Worm (Caenorhabditis elegans): ENCODE results near the gene ZK596.2.

The ZK596.2 gene

DNA sequence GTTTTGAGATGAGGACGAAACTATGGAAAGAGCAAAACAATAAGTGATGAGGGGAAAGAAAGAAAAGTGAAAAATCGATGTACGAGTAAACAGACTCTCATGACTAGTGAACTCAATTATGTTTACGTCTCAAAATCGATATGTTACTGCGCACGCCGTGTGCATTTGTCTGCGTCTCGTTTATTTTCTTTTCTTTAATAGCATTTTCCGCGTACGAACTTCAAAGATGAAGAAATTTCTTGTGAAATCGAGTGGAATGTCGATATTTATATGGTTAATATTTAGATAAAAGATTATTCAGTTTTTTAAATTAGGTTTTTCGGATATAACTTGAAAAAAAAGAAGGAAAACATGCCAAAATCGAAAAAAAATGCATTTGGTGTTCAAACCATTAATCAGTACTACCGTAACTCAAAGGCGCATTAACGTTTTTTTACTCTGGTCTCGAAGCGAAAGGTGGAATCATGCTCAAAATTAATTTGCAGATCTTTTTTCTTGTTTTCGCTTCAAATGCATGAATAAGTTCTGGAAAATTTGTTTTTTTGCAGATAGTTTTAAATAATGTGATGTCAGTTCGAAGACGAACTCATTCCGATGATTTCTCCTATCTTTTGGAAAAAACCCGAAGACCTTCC lies 27.9 kb upstream of the ZK596.2 start, which contains the start of gene fic-1 (continued):
- peak; percentile 52 for TF ChIP-seq dsc-1 (tag; optimal IDR thresholded peaks at IDR 0.05)
- peak; percentile 6 for TF ChIP-seq zip-4 (GFP tag; optimal IDR thresholded peaks at IDR 0.05)
- peak; percentile 60 to 75 (median 63) for TF ChIP-seq ceh-82 (tag; optimal IDR thresholded peaks at IDR 0.05)
- TF ChIP-seq nhr-76 (tag; optimal IDR thresholded peaks at IDR 0.05), result no peak
- peak; percentile 84 for TF ChIP-seq fkh-8 (tag; optimal IDR thresholded peaks at IDR 0.05)
- TF ChIP-seq dpl-1 (GFP tag; optimal IDR thresholded peaks at IDR 0.05), result peak in 1 of 3 experiments; percentile 49
- TF ChIP-seq fkh-10 (GFP tag; optimal IDR thresholded peaks at IDR 0.05), result peak; percentile 75
- peak; percentile 57 for TF ChIP-seq nhr-47 (tag; optimal IDR thresholded peaks at IDR 0.05)
- peak; percentile 51 to 61 for TF ChIP-seq lin-35 (GFP tag; optimal IDR thresholded peaks at IDR 0.05)
- no peak for TF ChIP-seq egl-27 (tag; optimal IDR thresholded peaks at IDR 0.05)
- TF ChIP-seq C34B4.2 (tag; optimal IDR thresholded peaks at IDR 0.05), result no peak
- TF ChIP-seq mep-1 (tag; optimal IDR thresholded peaks at IDR 0.05), result peak; percentile 65
- TF ChIP-seq nhr-20 (tag; optimal IDR thresholded peaks at IDR 0.05), result peak; percentile 35
- TF ChIP-seq tbx-2 (tag; optimal IDR thresholded peaks at IDR 0.05), result peak; percentile 63
- peak; percentile 42 to 57 for TF ChIP-seq efl-1 (optimal IDR thresholded peaks at IDR 0.05)
- TF ChIP-seq efl-1 (GFP tag; optimal IDR thresholded peaks at IDR 0.05 in 1 of 2), result peak; percentile 19 to 52
- TF ChIP-seq ztf-4 (tag; optimal IDR thresholded peaks at IDR 0.05), result peak; percentile 61
- peak; percentile 5 for TF ChIP-seq pax-3 (tag; optimal IDR thresholded peaks at IDR 0.05)
- TF ChIP-seq snpc-4 (tag; optimal IDR thresholded peaks at IDR 0.05), result peak; percentile 13
- peak; percentile 46 for TF ChIP-seq xbp-1 (tag; optimal IDR thresholded peaks at IDR 0.05)
- peak; percentile 20 for TF ChIP-seq rnt-1 (tag; optimal IDR thresholded peaks at IDR 0.05)
- no peak for TF ChIP-seq Y116A8C.19 (tag; optimal IDR thresholded peaks at IDR 0.05; ENCODE audit: borderline replicate concordance)
- TF ChIP-seq egl-13 (tag; optimal IDR thresholded peaks at IDR 0.05), result peak; percentile 51
- TF ChIP-seq unc-86 (tag; optimal IDR thresholded peaks at IDR 0.05), result peak; percentile 44

DNA sequence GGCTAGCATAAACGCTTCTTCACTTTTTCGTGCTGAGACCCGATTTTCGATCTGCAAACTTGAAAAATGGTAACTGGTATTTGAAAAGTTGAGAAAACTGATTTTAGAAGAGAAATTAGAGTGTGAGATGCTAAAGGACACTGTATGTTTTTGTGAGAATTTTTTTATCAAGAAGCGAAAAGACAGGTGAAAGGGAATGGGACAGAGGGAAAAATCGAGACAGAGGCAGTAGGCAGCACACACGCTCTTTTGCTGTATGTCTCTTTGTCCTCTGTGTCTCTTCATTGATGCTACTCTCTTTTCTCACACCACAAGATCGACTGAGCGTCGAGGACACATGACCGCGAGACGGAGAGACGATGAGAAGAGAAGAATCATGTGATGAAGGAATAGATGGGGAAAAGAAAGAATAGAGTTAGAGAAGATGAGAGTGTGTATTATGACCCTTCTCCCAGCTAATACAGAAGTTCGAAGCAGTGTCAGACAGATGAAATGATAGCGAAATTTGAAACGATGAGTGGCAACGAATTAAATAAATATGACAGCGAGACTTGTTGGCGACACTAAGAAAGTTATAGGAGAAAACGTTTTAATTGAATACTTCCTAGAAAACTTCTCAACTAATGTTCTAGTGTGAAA lies 26.9 kb upstream of the ZK596.2 start, which contains the start of gene lgg-2:
TSS of gene lgg-2 (minus strand) at position 51 of the 639 bp plus-strand sequence.
- peak in 1 of 2 experiments; percentile 85 for TF ChIP-seq ztf-11 (tag; optimal IDR thresholded peaks at IDR 0.05)
- no peak for TF ChIP-seq nhr-28 (tag; optimal IDR thresholded peaks at IDR 0.05)
- TF ChIP-seq egl-13 (tag; optimal IDR thresholded peaks at IDR 0.05), result peak; percentile 92
- TF ChIP-seq nhr-237 (tag; optimal IDR thresholded peaks at IDR 0.05), result peak; percentile 85
- TF ChIP-seq zag-1 (tag; optimal IDR thresholded peaks at IDR 0.05), result peak; percentile 61
- peak; percentile 93 for TF ChIP-seq xbp-1 (tag; optimal IDR thresholded peaks at IDR 0.05)
- peak; percentile 97 for TF ChIP-seq nhr-90 (tag; optimal IDR thresholded peaks at IDR 0.05; ENCODE audit: poor library complexity)
- TF ChIP-seq nhr-85 (tag), result peak; percentile 99
- no peak for TF ChIP-seq unc-130 (tag; optimal IDR thresholded peaks at IDR 0.05)
- TF ChIP-seq ets-5 (GFP tag; IDR thresholded peaks at IDR 0.05), result no peak
- no peak for TF ChIP-seq hlh-17 (GFP tag; optimal IDR thresholded peaks at IDR 0.05; ENCODE audit: borderline replicate concordance)
- TF ChIP-seq mep-1 (tag; optimal IDR thresholded peaks at IDR 0.05), result peak; percentile 98
- TF ChIP-seq egl-27 (tag; optimal IDR thresholded peaks at IDR 0.05), result peak; percentile 52 to 76
- peak; percentile 62 to 98 for TF ChIP-seq mdl-1 (tag; optimal IDR thresholded peaks at IDR 0.05)
- TF ChIP-seq ceh-63 (GFP tag; optimal IDR thresholded peaks at IDR 0.05), result no peak
- peak; percentile 93 for TF ChIP-seq dsc-1 (tag; optimal IDR thresholded peaks at IDR 0.05)
- TF ChIP-seq efl-1 (optimal IDR thresholded peaks at IDR 0.05), result peak; percentile 89 to 92
- peak; percentile 68 to 97 for TF ChIP-seq efl-1 (GFP tag; optimal IDR thresholded peaks at IDR 0.05 in 1 of 2)
- TF ChIP-seq mab-9 (GFP tag; IDR thresholded peaks at IDR 0.05), result peak; percentile 84
- peak; percentile 95 for TF ChIP-seq lin-13 (GFP tag; optimal IDR thresholded peaks at IDR 0.05)
- no peak for TF ChIP-seq ces-1 (GFP tag; optimal IDR thresholded peaks at IDR 0.05)
- peak; percentile 96 for TF ChIP-seq nhr-11 (tag; optimal IDR thresholded peaks at IDR 0.05)
- TF ChIP-seq nhr-76 (tag; optimal IDR thresholded peaks at IDR 0.05), result no peak
- TF ChIP-seq C34B4.2 (tag; optimal IDR thresholded peaks at IDR 0.05), result no peak
- peak; percentile 100 for TF ChIP-seq nhr-71 (tag; optimal IDR thresholded peaks at IDR 0.05)
- peak; percentile 84 to 90 for TF ChIP-seq lin-35 (GFP tag; optimal IDR thresholded peaks at IDR 0.05)
- peak; percentile 95 to 96 for TF ChIP-seq lsy-2 (tag; optimal IDR thresholded peaks at IDR 0.05)
- TF ChIP-seq lin-39 (tag; optimal IDR thresholded peaks at IDR 0.05), result peak; percentile 90
- peak; percentile 88 for TF ChIP-seq skn-1 (tag; optimal IDR thresholded peaks at IDR 0.05)
- TF ChIP-seq unc-62 (GFP tag; optimal IDR thresholded peaks at IDR 0.05), result no peak
- peak; percentile 86 for TF ChIP-seq pax-3 (tag; optimal IDR thresholded peaks at IDR 0.05)
- TF ChIP-seq swsn-7 (tag; optimal IDR thresholded peaks at IDR 0.05), result peak; percentile 99
- TF ChIP-seq tbx-2 (tag; optimal IDR thresholded peaks at IDR 0.05), result peak; percentile 99
- TF ChIP-seq mef-2 (tag; optimal IDR thresholded peaks at IDR 0.05), result peak; percentile 76
- TF ChIP-seq aha-1 (tag; optimal IDR thresholded peaks at IDR 0.05), result peak; percentile 71
- TF ChIP-seq blmp-1 (tag; optimal IDR thresholded peaks at IDR 0.05), result peak; percentile 97
